Worm (Caenorhabditis elegans): ENCODE results near the gene ugt-38.

ce11 chrV:7120168-7120567, 27.1 kb downstream of the ugt-38 start, which contains the start of gene srx-34:
- TF ChIP-seq fkh-2 (tag; optimal IDR thresholded peaks at IDR 0.05) = no peak
- TF ChIP-seq nhr-11 (tag; optimal IDR thresholded peaks at IDR 0.05) = no peak
- TF ChIP-seq nfya-1 (tag; optimal IDR thresholded peaks at IDR 0.05; ENCODE audit: insufficient read depth) = no peak
- no peak for TF ChIP-seq nhr-12 (tag; optimal IDR thresholded peaks at IDR 0.05)
- TF ChIP-seq nhr-76 (tag; optimal IDR thresholded peaks at IDR 0.05) = no peak
- TF ChIP-seq tbx-2 (tag; optimal IDR thresholded peaks at IDR 0.05) = no peak
- no peak for TF ChIP-seq elt-3 (tag; optimal IDR thresholded peaks at IDR 0.05)
- TF ChIP-seq ztf-11 (tag; optimal IDR thresholded peaks at IDR 0.05) = no peak
- no peak for TF ChIP-seq unc-39 (tag; optimal IDR thresholded peaks at IDR 0.05)
